Fruit fly (Drosophila melanogaster): Measurements from ENCODE around the gene CG15731.

Gene CG15731

DNA sequence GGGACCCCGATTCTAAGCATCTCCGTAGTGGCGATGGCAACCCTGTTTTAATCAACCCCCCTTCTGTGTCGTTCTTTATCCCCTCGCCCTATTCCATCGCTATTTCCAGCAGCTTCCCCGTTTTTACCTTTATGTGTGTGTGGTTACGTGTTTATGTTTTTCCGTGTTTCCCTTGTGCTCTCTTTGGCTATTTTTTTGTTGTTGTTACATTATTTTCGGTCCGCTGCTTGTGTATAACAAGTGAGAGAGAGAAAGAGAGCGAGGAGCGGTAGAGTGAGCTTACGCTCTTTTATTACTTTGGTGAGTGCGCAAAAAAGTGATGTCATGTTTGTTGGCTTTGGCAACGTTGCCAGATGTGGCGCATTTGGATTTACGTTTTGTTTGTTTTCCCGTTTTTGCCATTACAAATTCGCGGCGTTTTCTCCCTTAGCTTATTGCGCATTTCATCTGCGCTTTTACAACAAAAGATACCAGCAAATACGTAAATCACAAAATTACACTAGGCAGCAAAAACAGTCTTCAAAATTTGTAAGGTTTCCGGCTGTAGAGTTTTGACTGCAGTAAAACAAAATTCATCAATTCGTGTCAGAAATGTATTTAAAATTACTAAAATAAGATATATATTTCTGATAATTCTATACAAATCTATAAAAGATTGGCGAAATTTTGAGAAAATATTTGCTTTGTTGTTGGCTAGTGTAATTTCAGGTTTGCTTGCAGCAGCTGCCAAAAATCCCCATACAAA lies 12.8 kb upstream of the CG15731 start (continued):
- TF ChIP-seq CG10147 (GFP tag; optimal IDR thresholded peaks at IDR 0.05) = peak; percentile 71
- no peak for TF ChIP-seq sc (optimal IDR thresholded peaks at IDR 0.05)
- TF ChIP-seq sc (GFP tag; optimal IDR thresholded peaks at IDR 0.05) = peak; percentile 20
- no peak for TF ChIP-seq hkb (optimal IDR thresholded peaks at IDR 0.05)
- TF ChIP-seq hkb (GFP tag; IDR thresholded peaks at IDR 0.05) = peak; percentile 63
- 0 out of 2 replicates have a peak, but pooled peaks have one; percentile 25 for TF ChIP-seq CG4360 (GFP tag; IDR thresholded peaks at IDR 0.05)
- TF ChIP-seq zfh1 (GFP tag; IDR thresholded peaks at IDR 0.05) = peak; percentile 65; the same call in 2 of the 3 replicates
- TF ChIP-seq CG6254 (GFP tag; optimal IDR thresholded peaks at IDR 0.05) = no peak
- no peak for TF ChIP-seq Scr (GFP tag; IDR thresholded peaks at IDR 0.05; ENCODE audit: partially characterized antibody)
- peak; percentile 78 for TF ChIP-seq row (GFP tag; IDR thresholded peaks at IDR 0.05)
- peak; percentile 59; the same call in 1 of the 2 replicates for TF ChIP-seq Ada2b (GFP tag; IDR thresholded peaks at IDR 0.05)
- TF ChIP-seq TFAM (GFP tag; optimal IDR thresholded peaks at IDR 0.05) = no peak
- TF ChIP-seq Rfx (GFP tag; IDR thresholded peaks at IDR 0.05) = peak; percentile 84
- TF ChIP-seq Aef1 (GFP tag; IDR thresholded peaks at IDR 0.05) = peak; percentile 69
- peak; percentile 33; the same call in 1 of the 3 replicates for TF ChIP-seq CG11560 (tag; IDR thresholded peaks at IDR 0.05)
- TF ChIP-seq pan (optimal IDR thresholded peaks at IDR 0.05) = no peak
- TF ChIP-seq pan (GFP tag; optimal IDR thresholded peaks at IDR 0.05 in 1 of 2, IDR thresholded peaks at IDR 0.05 in 1 of 2) = peak in 1 of 2 experiments; percentile 79
- TF ChIP-seq CG43689 (GFP tag; IDR thresholded peaks at IDR 0.05) = 0 out of 2 replicates have a peak, but pooled peaks have one; percentile 31
- TF ChIP-seq crp (GFP tag; optimal IDR thresholded peaks at IDR 0.05) = no peak
- peak; percentile 61 for TF ChIP-seq CG3163 (GFP tag; optimal IDR thresholded peaks at IDR 0.05)
- peak; percentile 74 for TF ChIP-seq CG3847 (GFP tag; IDR thresholded peaks at IDR 0.05)
- peak; percentile 14 for TF ChIP-seq CG7928 (GFP tag; optimal IDR thresholded peaks at IDR 0.05)
- TF ChIP-seq CG17361 (GFP tag; IDR thresholded peaks at IDR 0.05) = peak; percentile 53; the same call in 2 of the 3 replicates
- peak; percentile 58 for TF ChIP-seq Poxn (GFP tag; IDR thresholded peaks at IDR 0.05)
- peak; percentile 62; the same call in 1 of the 2 replicates for TF ChIP-seq HLH3B (GFP tag; IDR thresholded peaks at IDR 0.05)
- TF ChIP-seq Dip3 (GFP tag; optimal IDR thresholded peaks at IDR 0.05) = no peak
- TF ChIP-seq CG7357 (GFP tag; IDR thresholded peaks at IDR 0.05) = 0 out of 3 replicates have a peak, but pooled peaks have one; percentile 13
- peak; percentile 78 for TF ChIP-seq Dbx (GFP tag; IDR thresholded peaks at IDR 0.05)
- TF ChIP-seq CG32772 (GFP tag; IDR thresholded peaks at IDR 0.05) = peak; percentile 45
- TF ChIP-seq amos (GFP tag; IDR thresholded peaks at IDR 0.05; ENCODE audit: partially characterized antibody) = no peak
- peak; percentile 62 for TF ChIP-seq Oli (tag; optimal IDR thresholded peaks at IDR 0.05)
- peak; percentile 50 for TF ChIP-seq Asciz (GFP tag; optimal IDR thresholded peaks at IDR 0.05)
- peak; percentile 53 for TF ChIP-seq CG15269 (tag; optimal IDR thresholded peaks at IDR 0.05)
- 0 out of 3 replicates have a peak, but pooled peaks have one; percentile 53 for TF ChIP-seq CG3726 (GFP tag; IDR thresholded peaks at IDR 0.05)
- peak; percentile 71 for TF ChIP-seq cg (GFP tag; optimal IDR thresholded peaks at IDR 0.05)
- peak; percentile 16 for TF ChIP-seq Nf-YC (tag; optimal IDR thresholded peaks at IDR 0.05)
- peak in 1 of 2 experiments; percentile 49 for TF ChIP-seq dpn (GFP tag; optimal IDR thresholded peaks at IDR 0.05)
- no peak for TF ChIP-seq bowl (GFP tag; IDR thresholded peaks at IDR 0.05)
- peak; percentile 41; the same call in 1 of the 2 replicates for TF ChIP-seq gsb (GFP tag; IDR thresholded peaks at IDR 0.05)
- TF ChIP-seq Taf1 (GFP tag; IDR thresholded peaks at IDR 0.05) = peak; percentile 30; the same call in 1 of the 2 replicates
- peak; percentile 40 for TF ChIP-seq fd96Cb (tag; optimal IDR thresholded peaks at IDR 0.05)
- TF ChIP-seq nerfin-1 (tag; optimal IDR thresholded peaks at IDR 0.05) = peak; percentile 65
- TF ChIP-seq CG7556 (GFP tag; optimal IDR thresholded peaks at IDR 0.05) = peak; percentile 47
- TF ChIP-seq Rx (GFP tag; IDR thresholded peaks at IDR 0.05) = peak; percentile 59
- TF ChIP-seq CoRest (tag; optimal IDR thresholded peaks at IDR 0.05) = peak; percentile 69
- peak; percentile 76 for TF ChIP-seq CG32532 (GFP tag; IDR thresholded peaks at IDR 0.05)
- no peak for TF ChIP-seq D (optimal IDR thresholded peaks at IDR 0.05)
- peak; percentile 25 for TF ChIP-seq D (GFP tag; optimal IDR thresholded peaks at IDR 0.05)
- TF ChIP-seq CG8388 (GFP tag; optimal IDR thresholded peaks at IDR 0.05) = peak; percentile 29
- TF ChIP-seq CG18476 (GFP tag; optimal IDR thresholded peaks at IDR 0.05) = peak; percentile 4
